Fruit fly (Drosophila melanogaster): ENCODE measurements around the gene Nep4.

The Nep4 gene

DNA sequence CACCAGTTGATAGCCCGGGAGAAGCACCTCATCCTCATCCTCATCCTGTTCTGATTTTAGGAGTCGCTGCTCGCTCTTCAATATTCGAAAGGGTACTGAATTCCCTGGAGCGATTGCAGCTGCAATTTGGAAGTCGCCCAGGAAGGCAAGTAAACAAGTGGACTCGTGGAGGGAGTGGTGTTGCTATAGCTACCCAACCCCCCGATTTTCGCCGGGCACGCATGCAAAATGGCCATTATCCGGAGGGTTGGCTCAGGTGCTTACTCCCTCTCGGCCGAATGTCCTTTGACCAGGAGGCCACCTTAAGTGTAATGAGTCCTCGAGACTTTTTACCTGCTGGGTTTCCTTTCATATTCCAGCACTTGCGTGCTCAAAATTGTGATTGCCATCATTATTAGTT is 42.9 kb downstream of the Nep4 start, which contains the start of gene CG15923:
Gene CG15923, minus strand, starts transcription at position 101 of the 400 bp plus-strand sequence.
- no peak for TF ChIP-seq noc (tag; optimal IDR thresholded peaks at IDR 0.05)

DNA sequence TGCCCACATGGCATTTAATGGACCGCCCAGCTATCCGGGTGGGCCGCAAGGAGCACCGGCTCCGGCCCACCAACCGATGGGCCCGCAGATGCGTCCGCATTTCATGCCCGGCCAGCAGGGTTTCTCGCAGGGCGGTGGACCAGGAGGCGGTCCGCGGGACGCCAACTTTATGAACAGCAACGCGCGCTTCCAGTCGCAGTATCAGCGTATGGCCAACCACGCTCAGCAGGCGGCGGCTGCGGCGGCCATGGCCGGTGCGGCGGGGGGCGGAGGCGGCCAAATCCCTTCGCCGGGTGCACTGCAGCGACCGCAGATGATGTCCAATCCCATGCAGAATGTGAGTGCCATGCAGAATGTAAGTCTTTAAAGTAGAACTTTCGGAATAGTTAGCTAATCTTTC is 51.5 kb downstream of the Nep4 start:
- no peak for TF ChIP-seq noc (tag; optimal IDR thresholded peaks at IDR 0.05)

DNA sequence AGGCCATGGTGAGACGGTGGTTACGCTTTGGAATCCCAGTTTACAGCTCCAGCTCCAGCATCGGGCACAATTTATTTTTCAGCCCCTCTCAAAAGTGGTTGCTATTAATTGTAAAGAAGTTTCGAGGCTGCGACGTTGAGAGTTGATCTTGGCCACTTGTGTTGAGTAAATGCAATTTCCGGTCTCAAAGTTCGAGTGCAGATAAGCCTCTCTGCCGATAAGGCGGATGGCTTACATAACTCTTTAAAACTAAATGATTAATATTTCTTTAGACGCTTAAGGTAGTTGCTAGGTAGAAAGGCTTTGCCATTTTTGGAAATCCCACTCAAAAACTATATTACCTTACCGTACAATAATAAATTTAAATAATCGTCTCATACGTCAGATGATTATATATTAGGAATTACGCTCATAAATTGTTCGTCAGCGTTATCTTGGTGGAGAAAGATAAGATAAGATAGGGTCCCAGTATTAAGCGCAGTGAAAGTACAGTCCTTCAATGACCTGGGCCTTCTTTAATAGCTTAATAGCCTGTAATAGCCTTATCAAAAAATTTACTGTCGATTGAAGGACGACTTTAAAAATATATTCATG is 54.0 kb downstream of the Nep4 start:
- peak; percentile 79 for TF ChIP-seq noc (tag; optimal IDR thresholded peaks at IDR 0.05)

DNA sequence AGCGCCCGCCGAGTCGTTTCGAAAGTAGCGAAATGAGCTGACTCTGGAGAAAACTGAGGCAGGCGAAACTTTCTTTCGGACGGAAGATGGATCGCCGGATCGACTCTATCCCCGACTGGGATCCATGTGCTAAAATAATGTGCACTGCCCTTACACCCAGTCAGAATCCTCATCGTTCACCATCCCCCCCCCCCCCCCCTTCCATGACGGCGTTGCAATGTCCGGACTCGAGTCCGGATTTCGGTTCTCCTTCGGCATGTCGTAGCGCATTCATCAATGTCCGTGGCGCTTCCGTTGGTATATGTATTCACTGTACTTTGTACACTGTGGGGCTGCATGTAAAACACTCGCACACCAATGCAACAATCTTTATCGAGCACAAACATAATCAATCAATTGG is 54.6 kb downstream of the Nep4 start:
- TF ChIP-seq noc (tag; optimal IDR thresholded peaks at IDR 0.05): no peak

DNA sequence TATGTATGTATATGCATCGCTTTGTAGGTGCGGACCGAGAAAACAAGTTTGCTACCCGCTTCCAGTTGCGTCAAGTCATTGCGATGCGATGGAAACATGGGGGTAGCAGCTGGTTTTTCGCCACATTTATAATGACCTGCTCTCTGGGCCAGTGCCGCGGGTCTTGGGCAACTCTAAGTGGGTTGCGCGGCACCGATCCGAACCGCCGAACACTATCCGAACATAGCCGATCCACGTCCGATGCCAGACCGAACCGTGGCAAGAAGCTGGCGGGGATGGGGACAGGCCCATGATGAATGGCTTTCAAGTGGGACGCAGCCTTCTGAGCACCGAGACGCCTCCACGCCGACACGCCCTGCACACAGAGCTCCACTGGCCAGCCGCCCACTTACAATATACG is 55.6 kb downstream of the Nep4 start:
- TF ChIP-seq noc (tag; optimal IDR thresholded peaks at IDR 0.05): no peak

DNA sequence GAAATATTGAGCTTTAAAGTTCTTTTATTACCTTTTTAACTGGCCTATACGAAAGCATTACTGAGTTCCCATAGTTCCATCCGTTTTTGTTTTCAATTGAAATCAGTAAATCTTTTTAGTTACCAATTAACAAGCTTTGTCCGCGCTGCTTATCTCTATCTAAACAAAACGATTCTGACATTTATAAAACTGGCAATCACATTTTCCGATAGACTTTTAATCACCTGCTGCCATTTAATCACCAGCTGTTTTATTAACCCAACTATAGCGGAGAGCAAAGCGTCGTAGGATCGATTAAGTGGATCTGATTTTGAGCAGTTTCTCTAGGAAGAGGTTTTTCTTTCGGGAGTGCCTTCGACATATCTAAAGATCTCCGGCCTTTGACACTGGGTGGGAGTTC is 57.1 kb downstream of the Nep4 start:
- no peak for TF ChIP-seq noc (tag; optimal IDR thresholded peaks at IDR 0.05)

Data from whole organism, larva.